Fruit fly (Drosophila melanogaster) whole organism, pupa: ENCODE data around the gene Pus1.

Experiments
- CG12605 ChIP-seq: fragments of 200-800 bp; sonication (Bioruptor generic); IDR thresholded peaks from 2 replicates; pipeline ENCODE4 v1.3.6; 2022; ENCODE audit warnings: missing biosample characterization, missing genetic modification characterization
- CG17806 ChIP-seq: fragments of 200-800 bp; sonication (Bioruptor generic); optimal IDR thresholded peaks from 2 replicates; lab custom pipeline; 2018; ENCODE audit warnings: missing biosample characterization, mild to moderate bottlenecking, missing genetic modification characterization, moderate library complexity
- CG32121 ChIP-seq: fragments of 200-800 bp; sonication (Bioruptor generic); IDR thresholded peaks from 2 replicates; pipeline ENCODE4 v1.3.6; 2022; ENCODE audit warnings: missing biosample characterization, missing genetic modification characterization
- CG34367 ChIP-seq: fragments of 200-800 bp; sonication (Bioruptor generic); optimal IDR thresholded peaks from 2 replicates; lab custom pipeline; 2018; ENCODE audit warnings: missing biosample characterization, mild to moderate bottlenecking, missing genetic modification characterization
- CG9948 ChIP-seq: fragments of 200-800 bp; sonication (Bioruptor generic); optimal IDR thresholded peaks from 2 replicates; lab custom pipeline; 2018; ENCODE audit warnings: missing biosample characterization, mild to moderate bottlenecking, missing genetic modification characterization, moderate library complexity
- D1 ChIP-seq: fragments of 200-800 bp; sonication (Bioruptor generic); optimal IDR thresholded peaks from 2 replicates; lab custom pipeline; 2018; ENCODE audit warnings: missing biosample characterization, mild to moderate bottlenecking, missing genetic modification characterization, moderate library complexity
- Pif1A ChIP-seq: fragments of 200-800 bp; sonication (Bioruptor generic); optimal IDR thresholded peaks from 3 replicates; lab custom pipeline; 2016; ENCODE audit warnings: missing biosample characterization, missing genetic modification characterization
- Pif1B ChIP-seq: fragments of 200-800 bp; sonication (Bioruptor generic); optimal IDR thresholded peaks from 3 replicates; lab custom pipeline; 2016; ENCODE audit warnings: missing biosample characterization, missing genetic modification characterization
- Snoo ChIP-seq: fragments of 200-800 bp; sonication (Bioruptor generic); optimal IDR thresholded peaks from 3 replicates; lab custom pipeline; 2017; ENCODE audit warnings: missing biosample characterization, mild to moderate bottlenecking, missing genetic modification characterization, inconsistent platforms
- fd96Ca ChIP-seq: fragments of 200-800 bp; sonication (Bioruptor generic); IDR thresholded peaks from 3 replicates; pipeline ENCODE4 v1.3.6; 2022; ENCODE audit warnings: missing biosample characterization, missing genetic modification characterization
- rn ChIP-seq: fragments of 200-800 bp; sonication (Bioruptor generic); IDR thresholded peaks from 2 replicates; pipeline ENCODE4 v1.3.6; 2022; ENCODE audit warnings: missing biosample characterization, missing genetic modification characterization

DNA sequence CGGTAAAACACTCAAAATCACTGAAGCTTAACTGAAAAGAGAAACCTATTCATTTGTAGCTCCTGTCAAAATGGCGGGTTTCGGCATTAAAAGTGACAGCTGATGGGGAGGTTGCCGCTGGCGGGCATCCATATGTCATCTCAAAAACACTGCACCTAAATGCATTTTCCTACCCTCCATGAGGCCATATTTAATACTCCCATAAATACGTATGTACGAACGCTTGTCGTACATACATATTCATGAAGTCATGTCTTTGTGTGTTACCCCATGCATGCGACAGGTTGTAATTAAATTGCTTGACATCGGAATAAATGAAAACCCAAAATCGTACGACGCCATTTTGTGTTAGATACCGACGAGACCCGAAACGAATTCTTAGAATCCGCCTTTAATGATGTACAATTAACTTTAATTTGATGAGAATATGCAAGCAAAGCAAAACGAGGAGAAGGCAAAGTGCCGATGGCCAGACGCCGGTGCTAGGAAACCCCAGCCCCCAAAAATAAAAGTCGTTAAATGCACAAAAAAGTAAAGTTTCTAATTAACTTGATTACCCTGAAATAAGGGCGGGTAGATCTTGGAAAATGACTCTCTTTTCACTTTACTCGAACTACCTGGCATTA is 4.0 kb upstream of the Pus1 start:
- TF ChIP-seq CG12605 (GFP tag; lab: Robert Waterston, UW) (no peak), fd96Ca (GFP tag; lab: Robert Waterston, UW) (no peak), Pif1B (no peak), Pif1A (no peak), CG34367 (tag; lab: Kevin White, UChicago) (no peak), rn (GFP tag; lab: Robert Waterston, UW) (no peak), CG9948 (tag; lab: Kevin White, UChicago) (no peak), CG17806 (tag; lab: Kevin White, UChicago) (no peak), Snoo (tag; lab: Kevin White, UChicago) (no peak), D1 (tag; lab: Kevin White, UChicago) (no peak), CG32121 (GFP tag; lab: Robert Waterston, UW) (no peak)
